Worm (Caenorhabditis elegans): ENCODE results near the gene K09E9.4.

ce11 chrX:15606585-15607276 lies 23.5 kb downstream of the K09E9.4 start, which contains the start of gene rab-14:
- TF ChIP-seq F49E8.2 (tag; optimal IDR thresholded peaks at IDR 0.05; ENCODE audit: insufficient read depth) (no peak), ztf-26 (tag; optimal IDR thresholded peaks at IDR 0.05) (no peak), Y53F4B.3 (GFP tag; IDR thresholded peaks at IDR 0.05) (no peak), nfyb-1 (GFP tag; IDR thresholded peaks at IDR 0.05) (peak; percentile 80), T26A5.8 (tag; optimal IDR thresholded peaks at IDR 0.05) (no peak), lin-54 (GFP tag; optimal IDR thresholded peaks at IDR 0.05) (peak; percentile 28), ets-4 (GFP tag; optimal IDR thresholded peaks at IDR 0.05) (no peak), attf-5 (GFP tag; optimal IDR thresholded peaks at IDR 0.05) (peak; percentile 60), snpc-1.3 (tag; optimal IDR thresholded peaks at IDR 0.05; ENCODE audit: insufficient read depth) (no peak), dpl-1 (GFP tag; optimal IDR thresholded peaks at IDR 0.05) (no peak), F57C9.4 (tag; optimal IDR thresholded peaks at IDR 0.05) (no peak), sea-2 (GFP tag; IDR thresholded peaks at IDR 0.05) (no peak), snpc-4 (GFP tag; optimal IDR thresholded peaks at IDR 0.05) (no peak), snpc-4 (tag; optimal IDR thresholded peaks at IDR 0.05) (peak in 1 of 4 experiments; percentile 4), rpc-1 (optimal IDR thresholded peaks at IDR 0.05) (no peak), rpc-1 (tag; optimal IDR thresholded peaks at IDR 0.05) (no peak)
